Worm (Caenorhabditis elegans): Measurements from ENCODE around the gene W02D7.6.

The W02D7.6 gene

ce11 chrV:8259016-8259415, 42.3 kb downstream of the W02D7.6 start, which contains the start of gene C16D9.1:
C16D9.1 (plus strand) TSS chrV:8259316.
- no peak for TF ChIP-seq ceh-83 (GFP tag; optimal IDR thresholded peaks at IDR 0.05)
- no peak for TF ChIP-seq nhr-28 (tag; optimal IDR thresholded peaks at IDR 0.05)
- TF ChIP-seq ces-1 (GFP tag; optimal IDR thresholded peaks at IDR 0.05): no peak
- no peak for TF ChIP-seq nhr-237 (tag; optimal IDR thresholded peaks at IDR 0.05)
- no peak for TF ChIP-seq elt-3 (tag; optimal IDR thresholded peaks at IDR 0.05)
- TF ChIP-seq hlh-1 (tag; optimal IDR thresholded peaks at IDR 0.05): no peak
- TF ChIP-seq ztf-11 (tag; optimal IDR thresholded peaks at IDR 0.05): no peak
- no peak for TF ChIP-seq sptf-1 (tag; optimal IDR thresholded peaks at IDR 0.05)
- TF ChIP-seq flh-1 (GFP tag; optimal IDR thresholded peaks at IDR 0.05): no peak
- no peak for TF ChIP-seq pha-4 (tag; optimal IDR thresholded peaks at IDR 0.05)
- no peak for TF ChIP-seq tbx-8 (GFP tag; optimal IDR thresholded peaks at IDR 0.05)
- no peak for TF ChIP-seq ham-2 (GFP tag; optimal IDR thresholded peaks at IDR 0.05)
- no peak for TF ChIP-seq cnd-1 (tag; optimal IDR thresholded peaks at IDR 0.05)
- no peak for TF ChIP-seq nhr-76 (tag; optimal IDR thresholded peaks at IDR 0.05)
- no peak for TF ChIP-seq lin-32 (GFP tag; optimal IDR thresholded peaks at IDR 0.05)
- no peak for TF ChIP-seq sem-2 (GFP tag; optimal IDR thresholded peaks at IDR 0.05)
- no peak for TF ChIP-seq mls-2 (tag; optimal IDR thresholded peaks at IDR 0.05)
- no peak for TF ChIP-seq unc-62 (GFP tag; optimal IDR thresholded peaks at IDR 0.05)
- TF ChIP-seq lsy-2 (tag; optimal IDR thresholded peaks at IDR 0.05): no peak

- TF ChIP-seq blmp-1 (tag; optimal IDR thresholded peaks at IDR 0.05) (peak; percentile 50), sem-2 (GFP tag; optimal IDR thresholded peaks at IDR 0.05) (no peak), nhr-12 (tag; optimal IDR thresholded peaks at IDR 0.05) (no peak), zip-8 (tag; optimal IDR thresholded peaks at IDR 0.05) (peak; percentile 74), mab-5 (tag; optimal IDR thresholded peaks at IDR 0.05) (no peak), unc-39 (tag; optimal IDR thresholded peaks at IDR 0.05) (no peak), ceh-39 (tag; optimal IDR thresholded peaks at IDR 0.05) (no peak), unc-120 (tag; optimal IDR thresholded peaks at IDR 0.05; ENCODE audit: poor library complexity, severe bottlenecking) (no peak)
These were observed 46.3 kb downstream of the W02D7.6 start for ce11 chrV:8254973-8255372.

- TF ChIP-seq bed-3 (GFP tag; optimal IDR thresholded peaks at IDR 0.05): no peak
- TF ChIP-seq M03D4.4 (tag; optimal IDR thresholded peaks at IDR 0.05): no peak
- peak; percentile 99 for TF ChIP-seq ces-1 (GFP tag; optimal IDR thresholded peaks at IDR 0.05)
These were observed 47.4 kb downstream of the W02D7.6 start for ce11 chrV:8253946-8254345.

- peak; percentile 15 for TF ChIP-seq hlh-1 (tag; optimal IDR thresholded peaks at IDR 0.05)
- peak; percentile 53 for TF ChIP-seq mab-5 (tag; optimal IDR thresholded peaks at IDR 0.05)
- peak; percentile 84 for TF ChIP-seq unc-62 (GFP tag; optimal IDR thresholded peaks at IDR 0.05)
- no peak for TF ChIP-seq unc-120 (tag; optimal IDR thresholded peaks at IDR 0.05; ENCODE audit: poor library complexity, severe bottlenecking)
- no peak for TF ChIP-seq snpc-4 (tag; optimal IDR thresholded peaks at IDR 0.05)
These were observed 48.8 kb downstream of the W02D7.6 start for ce11 chrV:8252532-8252931.

ce11 chrV:8251075-8251474, 50.2 kb downstream of the W02D7.6 start:
- no peak for TF ChIP-seq nhr-237 (tag; optimal IDR thresholded peaks at IDR 0.05)
- no peak for TF ChIP-seq elt-1 (tag; optimal IDR thresholded peaks at IDR 0.05; ENCODE audit: borderline replicate concordance, insufficient read depth)
- no peak for TF ChIP-seq blmp-1 (tag; optimal IDR thresholded peaks at IDR 0.05)
- no peak for TF ChIP-seq unc-62 (GFP tag; optimal IDR thresholded peaks at IDR 0.05)
- no peak for TF ChIP-seq unc-39 (tag; optimal IDR thresholded peaks at IDR 0.05)
- TF ChIP-seq ceh-43 (GFP tag; optimal IDR thresholded peaks at IDR 0.05): no peak
- TF ChIP-seq nhr-76 (tag; optimal IDR thresholded peaks at IDR 0.05): no peak
- no peak for TF ChIP-seq M03D4.4 (tag; optimal IDR thresholded peaks at IDR 0.05)

- TF ChIP-seq nhr-2 (tag; optimal IDR thresholded peaks at IDR 0.05): no peak
These were observed 51.1 kb downstream of the W02D7.6 start, which contains the start of gene C16D9.6 for ce11 chrV:8250208-8250607. C16D9.6 (minus strand) TSS chrV:8250308.
